Worm (Caenorhabditis elegans) whole organism, mixed stage, embryonic: Measurements from ENCODE around the gene B0310.2.

ENCODE experiments used
- ceh-83 ChIP-seq: fragments of 200-800 bp; sonication (Bioruptor generic); optimal IDR thresholded peaks from 2 replicates; lab custom pipeline; 2018; ENCODE audit warnings: mild to moderate bottlenecking, missing genetic modification characterization, missing compliant biosample characterization
- cnd-1 ChIP-seq: fragments of 200-800 bp; sonication (Bioruptor generic); optimal IDR thresholded peaks from 2 replicates; lab custom pipeline; 2018; ENCODE audit warnings: mild to moderate bottlenecking, missing genetic modification characterization, missing compliant biosample characterization
- lin-13 ChIP-seq: fragments of 150-350 bp; optimal IDR thresholded peaks from 2 replicates; lab custom pipeline; 2014; ENCODE audit warnings: missing biosample characterization, missing genetic modification characterization
- nhr-12 ChIP-seq: fragments of 150-350 bp; optimal IDR thresholded peaks from 2 replicates; lab custom pipeline; 2014; ENCODE audit warnings: missing biosample characterization, missing genetic modification characterization
- nhr-237 ChIP-seq: fragments of 150-350 bp; optimal IDR thresholded peaks from 2 replicates; lab custom pipeline; 2014; ENCODE audit warnings: missing biosample characterization, missing genetic modification characterization
- nhr-76 ChIP-seq: sonication (generic microtip); optimal IDR thresholded peaks from 2 replicates; lab custom pipeline; 2017; ENCODE audit warnings: missing biosample characterization, missing genetic modification characterization
- snpc-4 ChIP-seq: fragments of 150-350 bp; optimal IDR thresholded peaks from 2 replicates; lab custom pipeline; 2014; ENCODE audit warnings: missing biosample characterization, missing genetic modification characterization

DNA sequence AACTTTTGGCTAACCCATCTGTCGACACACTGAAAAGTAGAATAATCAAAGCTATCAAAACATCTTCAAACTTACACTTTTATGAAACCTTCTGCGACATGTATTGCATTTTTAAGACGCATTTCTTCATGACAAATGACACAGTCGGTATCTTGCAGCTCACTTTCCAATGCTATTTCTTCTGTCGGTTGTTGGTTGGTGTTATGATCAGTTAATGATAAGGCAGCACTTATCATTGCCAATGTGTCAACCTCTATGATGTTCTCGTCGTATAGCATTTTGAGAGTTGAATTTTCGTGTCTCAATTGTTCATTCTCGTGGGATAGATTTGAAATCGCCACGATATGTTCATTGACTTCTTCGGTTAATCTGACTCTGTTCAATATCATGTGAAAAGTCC, 46.7 kb upstream of the B0310.2 start:
- TF ChIP-seq nhr-12 (no peak), snpc-4 (tag; lab: Kevin White, UChicago) (no peak), nhr-76 (tag; lab: Kevin White, UChicago) (no peak), lin-13 (tag; lab: Kevin White, UChicago) (no peak), cnd-1 (tag; lab: Kevin White, UChicago) (no peak), nhr-237 (no peak), ceh-83 (GFP tag; lab: Kevin White, UChicago) (no peak)
